Worm (Caenorhabditis elegans): Measurements from ENCODE around the gene T26E4.9.

Gene T26E4.9

ce11 chrV:15796087-15796486 is 6.4 kb downstream of the T26E4.9 start, which contains the start of gene nhr-223:
nhr-223 (plus strand) TSS chrV:15796387.
- no peak for TF ChIP-seq nhr-23 (tag; optimal IDR thresholded peaks at IDR 0.05)
- TF ChIP-seq lin-15B (tag; optimal IDR thresholded peaks at IDR 0.05) = no peak
- no peak for TF ChIP-seq lsy-12 (tag; optimal IDR thresholded peaks at IDR 0.05)
- TF ChIP-seq aly-2 (tag; optimal IDR thresholded peaks at IDR 0.05) = no peak
- no peak for TF ChIP-seq fkh-10 (GFP tag; optimal IDR thresholded peaks at IDR 0.05)
- TF ChIP-seq mml-1 (tag; optimal IDR thresholded peaks at IDR 0.05) = no peak
- TF ChIP-seq daf-12 (tag; optimal IDR thresholded peaks at IDR 0.05) = no peak
- TF ChIP-seq nhr-28 (tag; optimal IDR thresholded peaks at IDR 0.05) = no peak
- no peak for TF ChIP-seq nfya-1 (tag; optimal IDR thresholded peaks at IDR 0.05; ENCODE audit: insufficient read depth)
- no peak for TF ChIP-seq ztf-4 (tag; optimal IDR thresholded peaks at IDR 0.05)
- no peak for TF ChIP-seq pha-4 (tag; optimal IDR thresholded peaks at IDR 0.05)
- TF ChIP-seq nhr-77 (tag; optimal IDR thresholded peaks at IDR 0.05) = no peak
- TF ChIP-seq egl-5 (tag; optimal IDR thresholded peaks at IDR 0.05) = no peak
- no peak for TF ChIP-seq ama-1 (optimal IDR thresholded peaks at IDR 0.05)
- TF ChIP-seq nhr-25 (tag; optimal IDR thresholded peaks at IDR 0.05) = no peak
- TF ChIP-seq ceh-16 (tag; optimal IDR thresholded peaks at IDR 0.05) = no peak
- TF ChIP-seq unc-62 (GFP tag; optimal IDR thresholded peaks at IDR 0.05) = no peak
- no peak for TF ChIP-seq R02D3.7 (tag; optimal IDR thresholded peaks at IDR 0.05)
- TF ChIP-seq ZK546.5 (tag; optimal IDR thresholded peaks at IDR 0.05) = no peak

ce11 chrV:15793270-15793669 is 9.3 kb downstream of the T26E4.9 start, which contains the start of gene T26E4.7:
T26E4.7 (plus strand) TSS chrV:15793570.
- no peak for TF ChIP-seq ama-1 (optimal IDR thresholded peaks at IDR 0.05)
- TF ChIP-seq elt-2 (tag; optimal IDR thresholded peaks at IDR 0.05) = no peak
- TF ChIP-seq ceh-9 (tag; optimal IDR thresholded peaks at IDR 0.05) = no peak
- TF ChIP-seq nhr-23 (tag; optimal IDR thresholded peaks at IDR 0.05) = no peak
- TF ChIP-seq nhr-237 (tag; optimal IDR thresholded peaks at IDR 0.05) = no peak
- no peak for TF ChIP-seq pqm-1 (tag; optimal IDR thresholded peaks at IDR 0.05)
- TF ChIP-seq daf-12 (tag; optimal IDR thresholded peaks at IDR 0.05) = no peak
- TF ChIP-seq nhr-25 (tag; optimal IDR thresholded peaks at IDR 0.05) = no peak
- TF ChIP-seq mdl-1 (tag; optimal IDR thresholded peaks at IDR 0.05) = no peak
- TF ChIP-seq skn-1 (tag; optimal IDR thresholded peaks at IDR 0.05) = no peak
- no peak for TF ChIP-seq nhr-67 (tag; optimal IDR thresholded peaks at IDR 0.05)
- no peak for TF ChIP-seq sea-2 (GFP tag; optimal IDR thresholded peaks at IDR 0.05)
- TF ChIP-seq ZK546.5 (tag; optimal IDR thresholded peaks at IDR 0.05) = no peak
- no peak for TF ChIP-seq nhr-76 (tag; optimal IDR thresholded peaks at IDR 0.05)
- TF ChIP-seq ztf-11 (tag; optimal IDR thresholded peaks at IDR 0.05) = no peak
- no peak for TF ChIP-seq lin-39 (tag; optimal IDR thresholded peaks at IDR 0.05)
- TF ChIP-seq nhr-28 (tag; optimal IDR thresholded peaks at IDR 0.05) = no peak
- no peak for TF ChIP-seq jun-1 (tag; optimal IDR thresholded peaks at IDR 0.05)

ce11 chrV:15792409-15792808 is 10.1 kb downstream of the T26E4.9 start, which contains the start of gene T26E4.4:
T26E4.4 (minus strand) TSS chrV:15792509.
- TF ChIP-seq nhr-11 (tag; optimal IDR thresholded peaks at IDR 0.05) = no peak
- TF ChIP-seq nhr-12 (tag; optimal IDR thresholded peaks at IDR 0.05) = no peak
- TF ChIP-seq R02D3.7 (tag; optimal IDR thresholded peaks at IDR 0.05) = no peak
- no peak for TF ChIP-seq snpc-4 (tag; optimal IDR thresholded peaks at IDR 0.05)
- TF ChIP-seq ZK546.5 (tag; optimal IDR thresholded peaks at IDR 0.05) = no peak

- TF ChIP-seq egl-27 (tag; optimal IDR thresholded peaks at IDR 0.05) (no peak), aly-2 (tag; optimal IDR thresholded peaks at IDR 0.05) (no peak), daf-12 (tag; optimal IDR thresholded peaks at IDR 0.05) (no peak), ceh-16 (tag; optimal IDR thresholded peaks at IDR 0.05) (no peak), mml-1 (tag; optimal IDR thresholded peaks at IDR 0.05) (no peak), fkh-2 (tag; optimal IDR thresholded peaks at IDR 0.05) (no peak), eor-1 (tag; optimal IDR thresholded peaks at IDR 0.05) (no peak), nhr-237 (tag; optimal IDR thresholded peaks at IDR 0.05) (no peak), mdl-1 (tag; optimal IDR thresholded peaks at IDR 0.05) (no peak), ceh-9 (tag; optimal IDR thresholded peaks at IDR 0.05) (no peak), nfya-1 (tag; optimal IDR thresholded peaks at IDR 0.05; ENCODE audit: insufficient read depth) (no peak), lsy-12 (tag; optimal IDR thresholded peaks at IDR 0.05) (no peak)
Measured at ce11 chrV:15782494-15782893, 20.0 kb downstream of the T26E4.9 start, which contains the start of gene T26E4.3. T26E4.3 (plus strand) TSS chrV:15782794.

All from whole organism, L3 larva.